Worm (Caenorhabditis elegans): ENCODE data around the gene F46H6.5.

Gene F46H6.5

ce11 chrX:4532160-4532741, 40.2 kb upstream of the F46H6.5 start, which contains the start of gene nhr-35 (continued):
- TF ChIP-seq skn-1 (tag; optimal IDR thresholded peaks at IDR 0.05) (peak; percentile 1), madf-5 (GFP tag; IDR thresholded peaks at IDR 0.05) (no peak), unc-39 (tag; optimal IDR thresholded peaks at IDR 0.05) (no peak), spr-3 (GFP tag; optimal IDR thresholded peaks at IDR 0.05) (no peak), daf-19 (GFP tag; conservative IDR thresholded peaks at IDR 0.05) (0 out of 2 replicates have a peak, but pooled peaks have one; percentile 9), mep-1 (tag; optimal IDR thresholded peaks at IDR 0.05) (peak; percentile 73), php-3 (GFP tag; IDR thresholded peaks at IDR 0.05) (peak; percentile 84), dmd-8 (GFP tag; IDR thresholded peaks at IDR 0.05) (no peak), tra-1 (GFP tag; IDR thresholded peaks at IDR 0.05) (peak; percentile 93), mdt-29 (GFP tag; IDR thresholded peaks at IDR 0.05) (peak; percentile 73; the same call in 1 of the 2 replicates), nhr-28 (tag; optimal IDR thresholded peaks at IDR 0.05) (peak; percentile 97), daf-12 (tag; optimal IDR thresholded peaks at IDR 0.05) (no peak), snpc-1.2 (GFP tag; IDR thresholded peaks at IDR 0.05) (no peak), snpc-4 (tag; optimal IDR thresholded peaks at IDR 0.05) (no peak), saeg-2 (GFP tag; IDR thresholded peaks at IDR 0.05) (peak; percentile 75), mes-2 (tag; optimal IDR thresholded peaks at IDR 0.05; ENCODE audit: poor library complexity, severe bottlenecking) (peak; percentile 38), Y5F2A.4 (GFP tag; optimal IDR thresholded peaks at IDR 0.05) (no peak), zfp-3 (GFP tag; conservative IDR thresholded peaks at IDR 0.05) (no peak), F44E2.7 (GFP tag; IDR thresholded peaks at IDR 0.05) (no peak), lin-38 (GFP tag; IDR thresholded peaks at IDR 0.05) (peak; percentile 36; the same call in 1 of the 2 replicates), zfp-2 (tag; optimal IDR thresholded peaks at IDR 0.05) (no peak), dmd-9 (GFP tag; IDR thresholded peaks at IDR 0.05) (0 out of 2 replicates have a peak, but pooled peaks have one; percentile 43), nhr-111 (GFP tag; optimal IDR thresholded peaks at IDR 0.05) (no peak), F37D6.2 (tag; optimal IDR thresholded peaks at IDR 0.05) (no peak), tag-97 (GFP tag; IDR thresholded peaks at IDR 0.05) (no peak), madf-9 (GFP tag; conservative IDR thresholded peaks at IDR 0.05) (no peak), cey-2 (tag; optimal IDR thresholded peaks at IDR 0.05; ENCODE audit: borderline replicate concordance, insufficient read depth) (peak; percentile 28), zip-2 (tag; optimal IDR thresholded peaks at IDR 0.05) (no peak), F26F4.8 (GFP tag; conservative IDR thresholded peaks at IDR 0.05) (no peak), attf-4 (tag; optimal IDR thresholded peaks at IDR 0.05) (no peak), lim-7 (GFP tag; IDR thresholded peaks at IDR 0.05) (no peak), dmd-6 (GFP tag; IDR thresholded peaks at IDR 0.05) (peak; percentile 100), nhr-237 (tag; optimal IDR thresholded peaks at IDR 0.05) (no peak), ceh-82 (tag; optimal IDR thresholded peaks at IDR 0.05) (no peak), zag-1 (tag; optimal IDR thresholded peaks at IDR 0.05) (no peak), hmg-1.1 (GFP tag; IDR thresholded peaks at IDR 0.05) (peak; percentile 64), gei-8 (GFP tag; optimal IDR thresholded peaks at IDR 0.05) (peak; percentile 90), lsy-2 (tag; optimal IDR thresholded peaks at IDR 0.05) (peak; percentile 22 to 70), ctbp-1 (GFP tag; IDR thresholded peaks at IDR 0.05) (no peak), sdz-12 (GFP tag; optimal IDR thresholded peaks at IDR 0.05) (no peak), dpl-1 (GFP tag; optimal IDR thresholded peaks at IDR 0.05) (peak; percentile 9), lir-3 (tag; optimal IDR thresholded peaks at IDR 0.05) (no peak), fkh-10 (GFP tag; optimal IDR thresholded peaks at IDR 0.05) (no peak), ceh-32 (tag; optimal IDR thresholded peaks at IDR 0.05; ENCODE audit: poor library complexity) (no peak), ceh-20 (GFP tag; IDR thresholded peaks at IDR 0.05) (peak; percentile 72; the same call in 1 of the 2 replicates), lin-15B (tag; optimal IDR thresholded peaks at IDR 0.05) (no peak), D1046.2 (GFP tag; IDR thresholded peaks at IDR 0.05) (no peak), lin-39 (tag; optimal IDR thresholded peaks at IDR 0.05) (no peak), lin-1 (GFP tag; IDR thresholded peaks at IDR 0.05) (peak; percentile 81; the same call in 1 of the 2 replicates), nhr-76 (tag; optimal IDR thresholded peaks at IDR 0.05) (no peak), nhr-48 (tag; optimal IDR thresholded peaks at IDR 0.05) (peak; percentile 93)

Data from whole organism, L4 larva.